Worm (Caenorhabditis elegans) whole organism, early embryonic: ENCODE results near the gene knl-1.
A peak's percentile ranks its signal among the peaks of the same experiment; 100 is the strongest.

Source experiments
- B0310.2 ChIP-seq: sonication (generic microtip); optimal IDR thresholded peaks from 2 replicates; lab custom pipeline; 2016; ENCODE audit warnings: mild to moderate bottlenecking, missing genetic modification characterization, missing compliant biosample characterization
- F13C5.2 ChIP-seq: sonication (generic microtip); optimal IDR thresholded peaks from 2 replicates; lab custom pipeline; 2017; ENCODE audit warnings: mild to moderate bottlenecking, missing genetic modification characterization, inconsistent platforms, missing compliant biosample characterization
- aly-1 ChIP-seq: sonication (generic microtip); optimal IDR thresholded peaks from 2 replicates; lab custom pipeline; 2016; ENCODE audit warnings: missing genetic modification characterization, missing compliant biosample characterization
- ama-1 ChIP-seq: fragments of 150-350 bp; optimal IDR thresholded peaks from 2 replicates; lab custom pipeline; 2014
- ceh-13 ChIP-seq: fragments of 200-800 bp; sonication (Bioruptor generic); optimal IDR thresholded peaks from 2 replicates; lab custom pipeline; 2018; ENCODE audit warnings: mild to moderate bottlenecking, missing genetic modification characterization, missing compliant biosample characterization
- ceh-36 ChIP-seq: sonication (generic microtip); optimal IDR thresholded peaks from 2 replicates; lab custom pipeline; 2016; ENCODE audit warnings: missing genetic modification characterization, inconsistent platforms, missing compliant biosample characterization
- ets-7 ChIP-seq: sonication (generic microtip); optimal IDR thresholded peaks from 2 replicates; lab custom pipeline; 2016; ENCODE audit warnings: missing genotype, missing genetic modification characterization, missing compliant biosample characterization
- flt-1 ChIP-seq: fragments of 200-800 bp; sonication (Bioruptor generic); IDR thresholded peaks from 2 replicates; pipeline ENCODE4 v1.3.6; 2022; ENCODE audit warnings: missing genetic modification characterization, missing compliant biosample characterization
- hmbx-1 ChIP-seq: sonication (generic microtip); optimal IDR thresholded peaks from 2 replicates; lab custom pipeline; 2016; ENCODE audit warnings: mild to moderate bottlenecking, missing genetic modification characterization, missing compliant biosample characterization
- hmg-4 ChIP-seq: fragments of 200-800 bp; sonication (Bioruptor generic); optimal IDR thresholded peaks from 2 replicates; lab custom pipeline; 2018; ENCODE audit warnings: mild to moderate bottlenecking, missing genetic modification characterization, missing compliant biosample characterization
- hnd-1 ChIP-seq: sonication (generic microtip); optimal IDR thresholded peaks from 2 replicates; lab custom pipeline; 2016; ENCODE audit warnings: missing genetic modification characterization, missing compliant biosample characterization
- pes-1 ChIP-seq: fragments of 200-800 bp; sonication (Bioruptor generic); IDR thresholded peaks from 2 replicates; pipeline ENCODE4 v1.3.6; 2022; ENCODE audit warnings: missing genetic modification reagents, missing genetic modification characterization, missing compliant biosample characterization
- scrt-1 ChIP-seq: fragments of 200-800 bp; sonication (Bioruptor generic); IDR thresholded peaks from 2 replicates; pipeline ENCODE4 v1.3.6; 2022; ENCODE audit warnings: missing genetic modification characterization, missing compliant biosample characterization
- sea-1 ChIP-seq: fragments of 200-800 bp; sonication (Bioruptor generic); conservative IDR thresholded peaks from 2 replicates; pipeline ENCODE4 v1.3.6; 2022; ENCODE audit warnings: missing genetic modification characterization, missing compliant biosample characterization
- tbx-11 ChIP-seq: fragments of 200-800 bp; sonication (Bioruptor generic); IDR thresholded peaks from 2 replicates; pipeline ENCODE4 v1.3.6; 2022; ENCODE audit warnings: missing genetic modification characterization, missing compliant biosample characterization
- tbx-37 ChIP-seq: fragments of 200-800 bp; sonication (Bioruptor generic); conservative IDR thresholded peaks from 2 replicates; pipeline ENCODE4 v1.3.6; 2022; ENCODE audit warnings: missing genetic modification reagents, missing genetic modification characterization, missing compliant biosample characterization
- tra-4 ChIP-seq: sonication (generic microtip); optimal IDR thresholded peaks from 2 replicates; lab custom pipeline; 2017; ENCODE audit warnings: missing genetic modification characterization, missing compliant biosample characterization

knl-1 gene

ce11 chrIII:8293260-8293659, 42.8 kb downstream of the knl-1 start:
- TF ChIP-seq tbx-37, result no peak
- TF ChIP-seq scrt-1 (GFP tag; lab: Robert Waterston, UW), result no peak
- TF ChIP-seq tra-4 (tag; lab: Kevin White, UChicago), result no peak
- TF ChIP-seq ama-1, result no peak
- no peak for TF ChIP-seq B0310.2 (tag; lab: Kevin White, UChicago)
- TF ChIP-seq pes-1 (GFP tag; lab: Robert Waterston, UW), result no peak

- TF ChIP-seq hmg-4 (GFP tag; lab: Kevin White, UChicago) (peak; percentile 30), ceh-36 (no peak), ets-7 (peak; percentile 95), pes-1 (GFP tag; lab: Robert Waterston, UW) (peak; percentile 38; the same call in 1 of the 2 replicates)
These were observed 47.9 kb downstream of the knl-1 start for ce11 chrIII:8298216-8298920.

DNA sequence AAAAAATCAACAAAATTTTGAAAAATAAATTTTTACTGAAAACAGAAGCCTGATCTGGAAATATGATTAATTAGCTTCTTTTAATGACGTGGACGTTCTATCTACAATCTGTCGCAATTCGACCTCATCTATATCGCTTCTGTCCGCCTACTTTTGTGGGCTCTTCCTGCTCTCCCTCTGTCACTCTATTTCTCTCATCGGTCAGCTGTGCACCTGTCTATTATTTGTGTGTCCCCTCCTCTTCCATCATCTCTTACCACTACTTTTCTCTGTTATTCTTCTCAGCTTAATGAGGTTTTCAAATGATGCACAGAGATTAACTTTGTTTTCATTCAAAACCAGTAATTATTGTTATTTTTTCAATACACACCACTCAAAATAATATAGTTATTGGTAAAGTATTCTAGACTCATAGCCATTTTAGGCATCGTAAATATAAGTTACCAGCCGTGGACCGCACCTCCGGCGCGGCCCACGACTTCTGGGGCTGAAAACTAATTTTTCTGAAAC, 48.7 kb downstream of the knl-1 start:
- TF ChIP-seq ceh-13 (GFP tag; lab: Kevin White, UChicago) (no peak), ets-7 (no peak), hnd-1 (tag; lab: Kevin White, UChicago) (no peak), tbx-37 (no peak), aly-1 (tag; lab: Kevin White, UChicago) (no peak), sea-1 (GFP tag; lab: Robert Waterston, UW) (no peak), tra-4 (tag; lab: Kevin White, UChicago) (no peak), B0310.2 (tag; lab: Kevin White, UChicago) (no peak), ama-1 (no peak), flt-1 (no peak), pes-1 (GFP tag; lab: Robert Waterston, UW) (no peak), ceh-36 (no peak), F13C5.2 (tag; lab: Kevin White, UChicago) (no peak), tbx-11 (GFP tag; lab: Robert Waterston, UW) (no peak), hmbx-1 (tag; lab: Kevin White, UChicago) (no peak), scrt-1 (GFP tag; lab: Robert Waterston, UW) (no peak)

DNA sequence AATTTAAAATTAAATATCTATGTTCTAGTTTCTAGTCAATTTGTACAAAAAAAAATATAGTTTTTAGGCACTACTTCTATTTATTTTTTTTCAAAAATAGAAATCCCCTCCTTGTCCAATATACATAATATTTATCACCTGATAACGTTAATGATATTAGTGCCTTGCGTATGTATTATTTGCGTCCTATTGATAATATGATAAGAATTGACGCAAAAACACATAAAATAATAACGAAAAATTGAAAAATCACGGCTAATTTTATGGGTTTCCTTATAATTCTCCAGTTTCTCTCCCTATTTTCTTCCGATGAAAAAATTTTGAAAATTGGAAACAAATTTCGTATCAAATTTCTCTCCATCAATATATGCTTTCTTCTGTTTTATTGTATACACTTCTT, 49.3 kb downstream of the knl-1 start:
- TF ChIP-seq scrt-1 (GFP tag; lab: Robert Waterston, UW), result no peak
- TF ChIP-seq B0310.2 (tag; lab: Kevin White, UChicago), result no peak
- no peak for TF ChIP-seq tbx-11 (GFP tag; lab: Robert Waterston, UW)
- no peak for TF ChIP-seq flt-1
- no peak for TF ChIP-seq ceh-13 (GFP tag; lab: Kevin White, UChicago)
- TF ChIP-seq hmg-4 (GFP tag; lab: Kevin White, UChicago), result no peak
- no peak for TF ChIP-seq aly-1 (tag; lab: Kevin White, UChicago)
- TF ChIP-seq F13C5.2 (tag; lab: Kevin White, UChicago), result no peak
- TF ChIP-seq ama-1, result no peak
- no peak for TF ChIP-seq pes-1 (GFP tag; lab: Robert Waterston, UW)
- TF ChIP-seq hmbx-1 (tag; lab: Kevin White, UChicago), result no peak
- TF ChIP-seq hnd-1 (tag; lab: Kevin White, UChicago), result no peak
- TF ChIP-seq tbx-37, result no peak
- no peak for TF ChIP-seq tra-4 (tag; lab: Kevin White, UChicago)
- TF ChIP-seq ets-7, result no peak
- no peak for TF ChIP-seq sea-1 (GFP tag; lab: Robert Waterston, UW)
- no peak for TF ChIP-seq ceh-36

- no peak for TF ChIP-seq ama-1
- TF ChIP-seq ets-7, result no peak
- no peak for TF ChIP-seq tbx-37
- TF ChIP-seq F13C5.2 (tag; lab: Kevin White, UChicago), result no peak
These were observed 50.5 kb downstream of the knl-1 start for ce11 chrIII:8300860-8301396.

DNA sequence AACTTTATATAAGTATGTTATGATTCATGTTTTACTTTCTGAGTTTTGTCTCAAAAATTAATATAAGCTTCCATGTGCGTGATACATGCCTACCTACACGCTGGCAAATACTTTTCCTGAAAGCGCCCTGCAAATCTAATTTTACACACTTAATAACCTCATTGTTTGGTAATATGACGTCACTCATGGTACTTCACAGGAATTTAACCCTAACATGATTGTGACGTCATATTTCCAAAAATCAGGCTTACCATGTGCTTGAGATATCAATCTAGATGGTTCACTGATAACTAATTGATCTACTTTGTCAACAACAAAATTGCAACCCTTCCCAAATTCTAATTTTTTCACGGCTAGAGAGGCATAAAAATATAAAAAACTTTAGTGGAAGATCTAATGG, 53.0 kb downstream of the knl-1 start:
- TF ChIP-seq hnd-1 (tag; lab: Kevin White, UChicago) (no peak), tbx-37 (no peak), ceh-13 (GFP tag; lab: Kevin White, UChicago) (no peak), ama-1 (no peak), flt-1 (no peak), B0310.2 (tag; lab: Kevin White, UChicago) (no peak), tra-4 (tag; lab: Kevin White, UChicago) (no peak), ceh-36 (no peak)
